Worm (Caenorhabditis elegans) whole organism, L4 larva: Measurements from ENCODE around the gene T02D1.9.

ENCODE experiments used
- F37D6.2 ChIP-seq: sonication (generic microtip); optimal IDR thresholded peaks from 2 replicates; lab custom pipeline; 2016; ENCODE audit warnings: mild to moderate bottlenecking, missing genetic modification characterization, missing compliant biosample characterization
- F44E2.7 ChIP-seq: fragments of 200-800 bp; sonication (Bioruptor generic); IDR thresholded peaks from 2 replicates; pipeline ENCODE4 v2.1.2; 2022; ENCODE audit warnings: missing genetic modification characterization, missing compliant biosample characterization
- F49E8.2 ChIP-seq: sonication (generic microtip); optimal IDR thresholded peaks from 2 replicates; lab custom pipeline; 2016; ENCODE audit warnings: missing compliant biosample characterization, mild to moderate bottlenecking, missing genetic modification characterization, borderline replicate concordance
- ZK546.5 ChIP-seq, 2 experiments: sonication (generic microtip); optimal IDR thresholded peaks; 2 replicates each; lab custom pipeline; 2017; ENCODE audit warnings: missing biosample characterization in 2 of 2, missing genetic modification characterization in 2 of 2
- arid-1 ChIP-seq: fragments of 200-800 bp; sonication (Bioruptor generic); conservative IDR thresholded peaks from 2 replicates; pipeline ENCODE4 v1.3.6; 2022; ENCODE audit warnings: missing genetic modification reagents, missing genetic modification characterization, missing compliant biosample characterization
- egl-43 ChIP-seq: fragments of 200-800 bp; sonication (Bioruptor generic); IDR thresholded peaks from 2 replicates; pipeline ENCODE4 v1.3.6; 2022; ENCODE audit warnings: missing genetic modification reagents, missing genetic modification characterization, missing compliant biosample characterization
- gei-8 ChIP-seq: fragments of 200-800 bp; sonication (Bioruptor generic); optimal IDR thresholded peaks from 2 replicates; lab custom pipeline; 2018; ENCODE audit warnings: mild to moderate bottlenecking, missing genetic modification characterization, missing compliant biosample characterization
- hlh-11 ChIP-seq: fragments of 200-800 bp; sonication (Bioruptor generic); optimal IDR thresholded peaks from 2 replicates; lab custom pipeline; 2018; ENCODE audit warnings: mild to moderate bottlenecking, missing genetic modification characterization, missing compliant biosample characterization
- hlh-30 ChIP-seq: sonication (generic microtip); optimal IDR thresholded peaks from 2 replicates; lab custom pipeline; 2017; ENCODE audit warnings: antibody characterized with exemption, mild to moderate bottlenecking, missing genetic modification characterization, missing compliant biosample characterization; ENCODE audit not compliant: insufficient read depth
- lin-15B ChIP-seq: fragments of 150-350 bp; sonication (generic microtip); optimal IDR thresholded peaks from 3 replicates; lab custom pipeline; 2014; ENCODE audit warnings: missing biosample characterization, missing genetic modification characterization
- lir-3 ChIP-seq: sonication (generic microtip); optimal IDR thresholded peaks from 2 replicates; lab custom pipeline; 2016; ENCODE audit warnings: mild to moderate bottlenecking, missing genetic modification characterization, missing compliant biosample characterization
- madf-5 ChIP-seq, 2 experiments: fragments of 200-800 bp; sonication (Bioruptor generic); IDR thresholded peaks; 2 replicates each; pipeline ENCODE4 v1.3.6; 2022; ENCODE audit warnings: missing compliant biosample characterization in 2 of 2, missing genetic modification characterization in 2 of 2
- nhr-10 ChIP-seq: fragments of 150-350 bp; optimal IDR thresholded peaks from 2 replicates; lab custom pipeline; 2014; ENCODE audit warnings: missing biosample characterization, missing genetic modification characterization
- nhr-25 ChIP-seq: sonication (generic microtip); optimal IDR thresholded peaks from 2 replicates; lab custom pipeline; 2017; ENCODE audit warnings: missing genetic modification characterization, mild to moderate bottlenecking, missing compliant biosample characterization, antibody characterized with exemption, moderate library complexity, borderline replicate concordance; ENCODE audit not compliant: insufficient read depth
- nhr-28 ChIP-seq: fragments of 150-350 bp; optimal IDR thresholded peaks from 2 replicates; lab custom pipeline; 2014; ENCODE audit warnings: missing biosample characterization, missing genetic modification characterization
- nhr-6 ChIP-seq: fragments of 150-350 bp; optimal IDR thresholded peaks from 2 replicates; lab custom pipeline; 2014; ENCODE audit warnings: missing biosample characterization, missing genetic modification characterization
- unc-62 ChIP-seq, 3 experiments: fragments of 150-350 bp in 1 of 3; sonication (generic microtip); optimal IDR thresholded peaks in 2 of 3; peaks in 1 of 3; 1 replicate in 1 of 3; 2 replicates in 2 of 3; lab custom pipeline; 2014 to 2017; ENCODE audit warnings: missing biosample characterization in 3 of 3, missing genetic modification characterization in 3 of 3, missing genetic modification reagents in 3 of 3, missing genotype in 1 of 3
- zag-1 ChIP-seq: fragments of 150-350 bp; optimal IDR thresholded peaks from 2 replicates; lab custom pipeline; 2014; ENCODE audit warnings: missing biosample characterization, missing genetic modification characterization

Gene T02D1.9

DNA sequence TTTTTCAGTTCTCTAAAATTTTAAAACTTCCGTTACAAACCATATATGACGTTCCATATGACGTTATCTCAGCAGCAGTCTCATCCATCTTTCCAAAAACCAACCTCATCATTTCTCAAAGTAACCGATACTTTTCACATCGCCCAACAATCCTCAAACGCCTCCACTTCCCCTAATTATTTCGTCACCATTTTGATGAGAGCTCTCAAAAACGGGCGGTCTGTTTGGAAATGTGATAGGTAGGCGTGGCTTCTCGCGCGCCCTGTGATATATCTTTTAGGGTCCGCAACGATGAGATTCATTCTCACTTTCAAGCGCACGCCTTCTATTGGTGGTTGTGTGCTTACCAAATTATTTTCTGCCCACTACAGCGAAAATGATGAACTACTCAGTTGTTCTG is 39.1 kb downstream of the T02D1.9 start, which contains the start of gene trh-1:
Gene trh-1, plus strand, starts transcription at position 301 of the 400 bp plus-strand sequence.
- no peak for TF ChIP-seq arid-1
- TF ChIP-seq nhr-10 (tag; lab: Kevin White, UChicago) = no peak
- no peak for TF ChIP-seq F49E8.2 (tag; lab: Kevin White, UChicago)
- TF ChIP-seq F44E2.7 = no peak
- TF ChIP-seq madf-5 (GFP tag; IDR thresholded peaks at IDR 0.05; lab: Robert Waterston, UW) = no peak
- TF ChIP-seq egl-43 = no peak
- TF ChIP-seq nhr-6 (tag; lab: Kevin White, UChicago) = no peak
- TF ChIP-seq gei-8 = no peak
- no peak for TF ChIP-seq F37D6.2 (tag; lab: Kevin White, UChicago)
- no peak for TF ChIP-seq lin-15B (tag; lab: Kevin White, UChicago)
- TF ChIP-seq lir-3 = no peak
- TF ChIP-seq hlh-11 (tag; lab: Kevin White, UChicago) = no peak
- no peak for TF ChIP-seq nhr-28

DNA sequence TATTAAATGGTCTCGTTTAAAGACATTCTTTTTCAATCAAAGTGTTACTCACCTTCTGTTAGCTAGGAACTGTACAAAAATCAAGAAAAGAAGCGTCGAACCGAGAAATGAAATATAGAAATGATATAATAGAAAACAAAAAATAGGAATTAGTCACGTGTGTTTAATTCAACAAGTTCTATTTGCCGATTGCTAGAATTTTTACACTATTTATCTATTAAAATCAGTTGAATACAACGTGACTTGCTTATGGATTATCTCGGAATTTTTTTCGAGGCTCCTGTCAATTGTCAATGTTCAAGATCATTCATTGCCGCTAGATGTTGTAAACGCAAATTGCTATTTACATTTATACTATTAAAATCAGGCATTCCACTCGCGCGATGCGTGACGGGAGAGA is 40.1 kb downstream of the T02D1.9 start, which contains the start of gene zipt-17:
Gene zipt-17, minus strand, starts transcription at position 101 of the 400 bp plus-strand sequence.
- TF ChIP-seq zag-1 (tag; lab: Kevin White, UChicago) = no peak
- no peak for TF ChIP-seq nhr-25 (tag; lab: Kevin White, UChicago)

DNA sequence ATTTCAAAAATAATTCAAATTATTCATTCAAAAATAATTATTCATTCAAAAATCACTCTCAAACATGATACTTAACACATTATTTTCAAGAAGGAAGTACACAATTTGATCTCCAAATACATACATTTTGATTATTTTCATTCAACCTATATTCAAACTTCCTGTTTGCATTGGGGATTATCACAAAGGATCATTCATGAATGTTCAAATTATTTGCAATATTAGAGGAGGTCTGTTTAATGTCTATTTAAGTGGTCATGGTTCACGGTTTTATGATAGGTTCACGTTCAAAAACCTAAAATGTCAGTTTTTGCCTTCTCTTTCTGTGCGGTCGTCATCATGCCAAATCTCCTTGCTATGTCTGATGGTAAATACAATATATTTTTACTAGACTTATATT is 46.2 kb downstream of the T02D1.9 start, which contains the start of gene clec-202:
Gene clec-202, plus strand, starts transcription at position 301 of the 400 bp plus-strand sequence.
- TF ChIP-seq hlh-30 (tag; lab: Kevin White, UChicago) = no peak
- peak in 1 of 2 experiments; percentile 37 for TF ChIP-seq unc-62 (GFP tag; optimal IDR thresholded peaks at IDR 0.05 in 1 of 2; lab: Kevin White, UChicago)
- TF ChIP-seq unc-62 (tag; optimal IDR thresholded peaks at IDR 0.05; lab: Kevin White, UChicago) = no peak
- TF ChIP-seq ZK546.5 (tag; optimal IDR thresholded peaks at IDR 0.05; lab: Kevin White, UChicago) = no peak
